Fruit fly (Drosophila melanogaster): ENCODE results near the gene Kap-alpha1.

Kap-alpha1 gene

DNA sequence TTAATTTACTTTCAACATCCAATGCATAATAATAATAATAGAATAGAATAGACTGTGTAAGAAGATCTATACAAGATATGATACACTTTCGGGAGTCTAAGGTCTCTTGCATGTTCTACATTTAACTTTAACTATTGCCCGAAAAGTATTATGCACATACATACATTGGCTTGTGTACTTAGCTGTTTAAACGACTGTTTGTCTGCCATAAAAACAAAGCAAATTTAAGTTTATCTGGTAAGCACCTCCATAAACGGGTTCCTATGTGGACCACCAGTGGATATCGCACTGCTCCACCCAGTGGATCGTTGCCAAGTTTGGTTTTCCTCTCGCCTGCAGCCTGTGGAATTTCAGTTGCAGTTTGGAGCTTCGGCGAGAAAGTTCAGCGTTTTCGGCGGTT is 39.9 kb downstream of the Kap-alpha1 start (continued):
- TF ChIP-seq CG2875 (GFP tag; optimal IDR thresholded peaks at IDR 0.05) (peak; percentile 64), ERR (GFP tag; optimal IDR thresholded peaks at IDR 0.05) (no peak), CG3065 (GFP tag; optimal IDR thresholded peaks at IDR 0.05) (no peak), gsb (GFP tag; IDR thresholded peaks at IDR 0.05) (no peak), CG9437 (GFP tag; optimal IDR thresholded peaks at IDR 0.05) (no peak), CG11398 (GFP tag; optimal IDR thresholded peaks at IDR 0.05) (no peak), tup (GFP tag; optimal IDR thresholded peaks at IDR 0.05) (no peak), sd (tag; optimal IDR thresholded peaks at IDR 0.05) (no peak), crol (GFP tag; IDR thresholded peaks at IDR 0.05) (no peak), esg (GFP tag; conservative IDR thresholded peaks at IDR 0.05) (no peak), crp (GFP tag; optimal IDR thresholded peaks at IDR 0.05) (no peak), CG31224 (GFP tag; IDR thresholded peaks at IDR 0.05) (no peak), CG17361 (GFP tag; IDR thresholded peaks at IDR 0.05) (no peak), CG42726 (GFP tag; IDR thresholded peaks at IDR 0.05; ENCODE audit: partially characterized antibody) (no peak), CG11504 (tag; optimal IDR thresholded peaks at IDR 0.05) (no peak), MTF-1 (GFP tag; optimal IDR thresholded peaks at IDR 0.05; ENCODE audit: borderline replicate concordance) (peak; percentile 24), sr (GFP tag; IDR thresholded peaks at IDR 0.05) (no peak), Hsf (GFP tag; optimal IDR thresholded peaks at IDR 0.05) (no peak), Gsc (GFP tag; IDR thresholded peaks at IDR 0.05) (no peak), grn (GFP tag; optimal IDR thresholded peaks at IDR 0.05) (no peak), zfh2 (GFP tag; optimal IDR thresholded peaks at IDR 0.05) (no peak), her (GFP tag; optimal IDR thresholded peaks at IDR 0.05) (no peak), ham (GFP tag; IDR thresholded peaks at IDR 0.05) (no peak), fru (optimal IDR thresholded peaks at IDR 0.05) (no peak), CG18619 (GFP tag; optimal IDR thresholded peaks at IDR 0.05) (no peak), CG17612 (GFP tag; IDR thresholded peaks at IDR 0.05) (no peak), CG7987 (GFP tag; optimal IDR thresholded peaks at IDR 0.05) (peak; percentile 39), NK7.1 (GFP tag; optimal IDR thresholded peaks at IDR 0.05) (peak; percentile 34), dpn (GFP tag; optimal IDR thresholded peaks at IDR 0.05) (no peak), ap (GFP tag; IDR thresholded peaks at IDR 0.05) (no peak), CG1233 (GFP tag; optimal IDR thresholded peaks at IDR 0.05) (peak; percentile 13), GATAe (GFP tag; conservative IDR thresholded peaks at IDR 0.05) (no peak), CG10267 (tag; optimal IDR thresholded peaks at IDR 0.05) (no peak), Blimp-1 (GFP tag; optimal IDR thresholded peaks at IDR 0.05) (no peak), al (GFP tag; IDR thresholded peaks at IDR 0.05) (no peak), CG11247 (GFP tag; IDR thresholded peaks at IDR 0.05) (no peak), CG16815 (GFP tag; optimal IDR thresholded peaks at IDR 0.05) (no peak), disco-r (GFP tag; optimal IDR thresholded peaks at IDR 0.05) (no peak), sc (optimal IDR thresholded peaks at IDR 0.05) (no peak), sc (GFP tag; optimal IDR thresholded peaks at IDR 0.05) (no peak), CG11723 (GFP tag; optimal IDR thresholded peaks at IDR 0.05) (no peak), CG2712 (tag; optimal IDR thresholded peaks at IDR 0.05) (no peak), CG5953 (GFP tag; IDR thresholded peaks at IDR 0.05) (no peak), CG13287 (GFP tag; IDR thresholded peaks at IDR 0.05; ENCODE audit: partially characterized antibody) (no peak), Neu2 (GFP tag; optimal IDR thresholded peaks at IDR 0.05; ENCODE audit: borderline replicate concordance) (no peak), cad (GFP tag; optimal IDR thresholded peaks at IDR 0.05) (no peak), CG13424 (tag; optimal IDR thresholded peaks at IDR 0.05) (no peak), vnd (GFP tag; IDR thresholded peaks at IDR 0.05; ENCODE audit: partially characterized antibody) (no peak), CG2678 (tag; optimal IDR thresholded peaks at IDR 0.05) (peak; percentile 46), Hr78 (GFP tag; optimal IDR thresholded peaks at IDR 0.05) (no peak), Poxn (GFP tag; IDR thresholded peaks at IDR 0.05) (no peak), CG12391 (tag; optimal IDR thresholded peaks at IDR 0.05) (no peak)

All from whole organism, embryonic.